Fruit fly (Drosophila melanogaster): ENCODE data around the gene CG43362.

CG43362 gene

DNA sequence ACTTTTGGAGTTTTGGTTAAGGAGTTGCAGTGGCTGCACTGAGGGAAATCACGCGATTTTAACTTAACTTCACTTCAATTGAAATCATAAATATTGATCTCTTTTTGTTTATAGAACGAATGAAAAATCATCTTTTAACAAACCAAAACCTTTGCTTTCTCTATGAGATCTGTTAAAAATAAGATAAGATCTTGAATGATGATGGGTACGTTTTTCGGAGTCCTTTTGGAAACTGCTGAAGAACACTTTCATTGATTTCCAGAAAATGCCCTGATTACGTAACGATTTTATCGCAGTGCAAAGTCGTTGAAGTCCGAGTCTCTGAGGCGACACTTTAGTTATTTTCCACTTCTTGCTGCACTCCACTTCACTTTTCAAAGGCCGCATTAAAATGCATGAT is 21.0 kb upstream of the CG43362 start (continued):
- no peak for TF ChIP-seq CG7928 (GFP tag; optimal IDR thresholded peaks at IDR 0.05)
- TF ChIP-seq p53 (GFP tag; optimal IDR thresholded peaks at IDR 0.05): no peak
- TF ChIP-seq Hr3 (GFP tag; optimal IDR thresholded peaks at IDR 0.05): peak; percentile 20
- no peak for TF ChIP-seq CG8765 (GFP tag; IDR thresholded peaks at IDR 0.05)
- TF ChIP-seq nau (GFP tag; optimal IDR thresholded peaks at IDR 0.05): peak; percentile 17
- peak; percentile 41 for TF ChIP-seq pum (GFP tag; optimal IDR thresholded peaks at IDR 0.05)
- no peak for TF ChIP-seq mirr (GFP tag; optimal IDR thresholded peaks at IDR 0.05)
- peak; percentile 64 for TF ChIP-seq CG4424 (GFP tag; optimal IDR thresholded peaks at IDR 0.05)
- no peak for TF ChIP-seq HLH54F (GFP tag; optimal IDR thresholded peaks at IDR 0.05)
- TF ChIP-seq CG9727 (GFP tag; optimal IDR thresholded peaks at IDR 0.05): peak; percentile 35
- TF ChIP-seq CG9437 (GFP tag; optimal IDR thresholded peaks at IDR 0.05): peak; percentile 38
- peak; percentile 11 for TF ChIP-seq CG18764 (GFP tag; optimal IDR thresholded peaks at IDR 0.05)
- no peak for TF ChIP-seq dm (GFP tag; optimal IDR thresholded peaks at IDR 0.05)
- no peak for TF ChIP-seq klu (GFP tag; IDR thresholded peaks at IDR 0.05)
- TF ChIP-seq Xbp1 (GFP tag; optimal IDR thresholded peaks at IDR 0.05): peak; percentile 58
- no peak for TF ChIP-seq CG15514 (GFP tag; optimal IDR thresholded peaks at IDR 0.05)
- TF ChIP-seq ab (GFP tag; optimal IDR thresholded peaks at IDR 0.05): no peak
- TF ChIP-seq lilli (GFP tag; optimal IDR thresholded peaks at IDR 0.05): no peak
- TF ChIP-seq CG12299 (tag; optimal IDR thresholded peaks at IDR 0.05): no peak
- TF ChIP-seq lbe (GFP tag; optimal IDR thresholded peaks at IDR 0.05): peak; percentile 70
- no peak for TF ChIP-seq z (GFP tag; IDR thresholded peaks at IDR 0.05)
- no peak for TF ChIP-seq Ets97D (GFP tag; optimal IDR thresholded peaks at IDR 0.05)
- TF ChIP-seq CG34376 (GFP tag; optimal IDR thresholded peaks at IDR 0.05): no peak
- no peak for TF ChIP-seq trh (GFP tag; optimal IDR thresholded peaks at IDR 0.05)
- no peak for TF ChIP-seq Awh (GFP tag; IDR thresholded peaks at IDR 0.05)
- TF ChIP-seq Drgx (GFP tag; IDR thresholded peaks at IDR 0.05): peak; percentile 67
- TF ChIP-seq sc (optimal IDR thresholded peaks at IDR 0.05): no peak
- peak; percentile 52 for TF ChIP-seq sc (GFP tag; optimal IDR thresholded peaks at IDR 0.05)
- TF ChIP-seq crp (GFP tag; optimal IDR thresholded peaks at IDR 0.05): no peak
- TF ChIP-seq Doc2 (GFP tag; IDR thresholded peaks at IDR 0.05): no peak
- TF ChIP-seq pnt (GFP tag; optimal IDR thresholded peaks at IDR 0.05): peak; percentile 50
- TF ChIP-seq CG6254 (GFP tag; optimal IDR thresholded peaks at IDR 0.05): peak; percentile 32
- no peak for TF ChIP-seq stc (GFP tag; IDR thresholded peaks at IDR 0.05)
- TF ChIP-seq HLH3B (GFP tag; IDR thresholded peaks at IDR 0.05): no peak

DNA sequence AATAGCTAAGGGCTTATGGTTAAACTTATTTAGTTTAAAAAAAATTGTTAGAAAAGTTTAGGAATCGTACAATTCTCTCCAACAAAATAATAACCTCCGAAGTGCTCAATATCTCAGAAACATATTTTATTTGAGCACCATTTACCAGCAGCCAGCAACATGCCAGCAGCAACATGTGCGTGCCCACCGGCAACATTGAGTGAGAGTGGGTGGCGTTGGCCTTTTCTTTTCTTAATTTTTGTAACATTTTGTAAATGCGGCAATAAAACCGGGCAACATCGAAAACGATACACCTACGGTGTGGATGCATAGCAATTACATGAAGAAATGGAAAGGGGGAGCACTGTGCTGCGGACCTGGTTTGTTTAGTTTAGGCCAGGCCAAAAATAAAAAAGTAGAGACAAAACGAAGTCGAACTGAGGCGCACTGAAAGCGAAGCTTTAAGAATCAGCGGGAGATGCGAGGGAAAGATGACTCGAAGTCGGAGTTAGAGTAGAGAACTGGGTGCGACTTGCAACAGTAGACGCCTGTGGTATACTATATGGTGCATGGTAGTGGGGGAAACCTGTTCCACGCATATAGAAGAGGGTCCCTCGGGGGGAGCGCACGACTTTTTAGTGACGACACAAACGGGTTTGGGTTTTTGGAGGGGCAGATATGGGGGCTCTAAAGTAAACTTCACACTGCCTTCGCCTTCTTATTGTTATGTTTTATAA is 20.5 kb upstream of the CG43362 start:
- no peak for TF ChIP-seq pfk (GFP tag; optimal IDR thresholded peaks at IDR 0.05)
- TF ChIP-seq her (GFP tag; optimal IDR thresholded peaks at IDR 0.05): no peak
- TF ChIP-seq CG10654 (GFP tag; optimal IDR thresholded peaks at IDR 0.05): no peak
- no peak for TF ChIP-seq trem (tag; optimal IDR thresholded peaks at IDR 0.05)
- no peak for TF ChIP-seq org-1 (GFP tag; optimal IDR thresholded peaks at IDR 0.05)
- TF ChIP-seq sc (optimal IDR thresholded peaks at IDR 0.05): no peak
- TF ChIP-seq sc (GFP tag; optimal IDR thresholded peaks at IDR 0.05): no peak
- no peak for TF ChIP-seq CG12299 (tag; optimal IDR thresholded peaks at IDR 0.05)
- no peak for TF ChIP-seq Tbp (GFP tag; optimal IDR thresholded peaks at IDR 0.05)
- TF ChIP-seq BtbVII (GFP tag; optimal IDR thresholded peaks at IDR 0.05): peak; percentile 33
- TF ChIP-seq lola (GFP tag; optimal IDR thresholded peaks at IDR 0.05): no peak
- no peak for TF ChIP-seq Adf1 (GFP tag; IDR thresholded peaks at IDR 0.05)
- no peak for TF ChIP-seq CG6272 (GFP tag; IDR thresholded peaks at IDR 0.05)
- TF ChIP-seq tll (GFP tag; optimal IDR thresholded peaks at IDR 0.05): no peak
- peak; percentile 92; the same call in 2 of the 3 replicates for TF ChIP-seq CG2199 (GFP tag; IDR thresholded peaks at IDR 0.05)
- no peak for TF ChIP-seq CoRest (tag; optimal IDR thresholded peaks at IDR 0.05)
- TF ChIP-seq z (GFP tag; IDR thresholded peaks at IDR 0.05): peak; percentile 91
- peak; percentile 95 for TF ChIP-seq kni (GFP tag; optimal IDR thresholded peaks at IDR 0.05)
- TF ChIP-seq lov (optimal IDR thresholded peaks at IDR 0.05): no peak
- 0 out of 3 replicates have a peak, but pooled peaks have one; percentile 58 for TF ChIP-seq lov (GFP tag; IDR thresholded peaks at IDR 0.05)
- TF ChIP-seq CG13296 (GFP tag; optimal IDR thresholded peaks at IDR 0.05): no peak
- TF ChIP-seq crol (GFP tag; IDR thresholded peaks at IDR 0.05): peak; percentile 90
